Worm (Caenorhabditis elegans) whole organism, late embryonic: ENCODE data around the gene H41C03.2.

Source experiments
- C08G9.2 ChIP-seq: sonication (generic microtip); optimal IDR thresholded peaks from 2 replicates; lab custom pipeline; 2016; ENCODE audit warnings: mild to moderate bottlenecking, missing genetic modification characterization, moderate library complexity, missing compliant biosample characterization
- K02D7.2 ChIP-seq: sonication (generic microtip); optimal IDR thresholded peaks from 2 replicates; lab custom pipeline; 2017; ENCODE audit warnings: mild to moderate bottlenecking, missing genetic modification characterization, missing compliant biosample characterization
- K09A11.1 ChIP-seq: sonication (generic microtip); optimal IDR thresholded peaks from 2 replicates; lab custom pipeline; 2017; ENCODE audit warnings: antibody characterized with exemption, mild to moderate bottlenecking, missing genetic modification characterization, missing compliant biosample characterization; ENCODE audit not compliant: insufficient read depth
- T23F11.4 ChIP-seq: fragments of 200-800 bp; sonication (Bioruptor generic); optimal IDR thresholded peaks from 2 replicates; lab custom pipeline; 2018; ENCODE audit warnings: mild to moderate bottlenecking, missing genetic modification characterization, missing compliant biosample characterization
- Y22D7AL.16 ChIP-seq: sonication (generic microtip); optimal IDR thresholded peaks from 2 replicates; lab custom pipeline; 2016; ENCODE audit warnings: missing genetic modification characterization, missing compliant biosample characterization
- ahr-1 ChIP-seq: sonication (generic microtip); optimal IDR thresholded peaks from 2 replicates; lab custom pipeline; 2016; ENCODE audit warnings: missing genetic modification characterization, missing compliant biosample characterization
- ama-1 ChIP-seq: fragments of 150-350 bp; optimal IDR thresholded peaks from 2 replicates; lab custom pipeline; 2014
- ceh-14 ChIP-seq: sonication (generic microtip); optimal IDR thresholded peaks from 2 replicates; lab custom pipeline; 2016; ENCODE audit warnings: missing genotype, missing genetic modification characterization, missing compliant biosample characterization
- ceh-18 ChIP-seq: sonication (generic microtip); optimal IDR thresholded peaks from 2 replicates; lab custom pipeline; 2016; ENCODE audit warnings: missing genetic modification characterization, missing compliant biosample characterization
- ceh-24 ChIP-seq: sonication (generic microtip); optimal IDR thresholded peaks from 2 replicates; lab custom pipeline; 2016; ENCODE audit warnings: mild to moderate bottlenecking, missing genetic modification characterization, missing compliant biosample characterization
- ceh-30 ChIP-seq: fragments of 150-350 bp; optimal IDR thresholded peaks from 2 replicates; lab custom pipeline; 2014; ENCODE audit warnings: missing biosample characterization, missing genetic modification characterization
- ceh-9 ChIP-seq: sonication (generic microtip); optimal IDR thresholded peaks from 2 replicates; lab custom pipeline; 2016; ENCODE audit warnings: mild to moderate bottlenecking, missing genetic modification characterization, inconsistent platforms, missing compliant biosample characterization
- dve-1 ChIP-seq: sonication (generic microtip); optimal IDR thresholded peaks from 2 replicates; lab custom pipeline; 2017; ENCODE audit warnings: antibody characterized with exemption, mild to moderate bottlenecking, missing genetic modification characterization, missing compliant biosample characterization
- elt-4 ChIP-seq: sonication (generic microtip); optimal IDR thresholded peaks from 2 replicates; lab custom pipeline; 2016; ENCODE audit warnings: missing genetic modification characterization, missing compliant biosample characterization
- ets-4 ChIP-seq: sonication (generic microtip); optimal IDR thresholded peaks from 2 replicates; lab custom pipeline; 2016; ENCODE audit warnings: missing genetic modification characterization, missing compliant biosample characterization
- eyg-1 ChIP-seq: sonication (generic microtip); optimal IDR thresholded peaks from 2 replicates; lab custom pipeline; 2016; ENCODE audit warnings: missing genotype, missing genetic modification characterization, missing compliant biosample characterization
- fax-1 ChIP-seq: sonication (generic microtip); optimal IDR thresholded peaks from 2 replicates; lab custom pipeline; 2016; ENCODE audit warnings: missing genotype, missing genetic modification characterization, missing compliant biosample characterization
- fkh-10 ChIP-seq: fragments of 150-350 bp; optimal IDR thresholded peaks from 2 replicates; lab custom pipeline; 2014; ENCODE audit warnings: missing biosample characterization, missing genetic modification reagents, missing genetic modification characterization
- fkh-6 ChIP-seq: sonication (generic microtip); optimal IDR thresholded peaks from 2 replicates; lab custom pipeline; 2016; ENCODE audit warnings: missing genetic modification characterization, missing compliant biosample characterization
- gmeb-2 ChIP-seq: sonication (generic microtip); optimal IDR thresholded peaks from 2 replicates; lab custom pipeline; 2016; ENCODE audit warnings: missing genetic modification characterization, inconsistent platforms, missing compliant biosample characterization
- hlh-15 ChIP-seq: sonication (generic microtip); optimal IDR thresholded peaks from 2 replicates; lab custom pipeline; 2016; ENCODE audit warnings: missing genetic modification characterization, missing compliant biosample characterization
- hlh-30 ChIP-seq: sonication (generic microtip); optimal IDR thresholded peaks from 2 replicates; lab custom pipeline; 2017; ENCODE audit warnings: antibody characterized with exemption, missing genetic modification characterization, missing compliant biosample characterization; ENCODE audit not compliant: insufficient read depth
- madf-2 ChIP-seq: sonication (generic microtip); optimal IDR thresholded peaks from 2 replicates; lab custom pipeline; 2017; ENCODE audit warnings: missing genetic modification characterization, missing compliant biosample characterization
- mec-3 ChIP-seq: sonication (generic microtip); optimal IDR thresholded peaks from 2 replicates; lab custom pipeline; 2016; ENCODE audit warnings: borderline replicate concordance, missing genetic modification characterization, missing compliant biosample characterization
- nfya-1 ChIP-seq: sonication (generic microtip); optimal IDR thresholded peaks from 2 replicates; lab custom pipeline; 2017; ENCODE audit warnings: missing genetic modification characterization, mild to moderate bottlenecking, missing compliant biosample characterization, antibody characterized with exemption, moderate library complexity
- nhr-11 ChIP-seq: fragments of 150-350 bp; optimal IDR thresholded peaks from 2 replicates; lab custom pipeline; 2014; ENCODE audit warnings: missing biosample characterization, missing genetic modification characterization
- nhr-232 ChIP-seq: sonication (generic microtip); optimal IDR thresholded peaks from 2 replicates; lab custom pipeline; 2016; ENCODE audit warnings: missing genetic modification characterization, missing compliant biosample characterization
- odd-2 ChIP-seq: sonication (generic microtip); optimal IDR thresholded peaks from 2 replicates; lab custom pipeline; 2017; ENCODE audit warnings: antibody characterized with exemption, mild to moderate bottlenecking, missing genetic modification characterization, missing compliant biosample characterization
- pax-1 ChIP-seq: fragments of 150-350 bp; optimal IDR thresholded peaks from 2 replicates; lab custom pipeline; 2014; ENCODE audit warnings: missing biosample characterization, missing genetic modification characterization
- pha-4 ChIP-seq: fragments of 150-350 bp; optimal IDR thresholded peaks from 2 replicates; lab custom pipeline; 2018; ENCODE audit warnings: missing biosample characterization, missing genetic modification reagents, missing genetic modification characterization
- pqm-1 ChIP-seq: sonication (generic microtip); optimal IDR thresholded peaks from 2 replicates; lab custom pipeline; 2016; ENCODE audit warnings: missing genetic modification characterization, missing compliant biosample characterization
- sox-2 ChIP-seq: fragments of 200-800 bp; sonication (Bioruptor generic); IDR thresholded peaks from 2 replicates; pipeline ENCODE4 v1.3.6; 2022; ENCODE audit warnings: missing genetic modification reagents, missing genetic modification characterization, missing compliant biosample characterization
- tbx-7 ChIP-seq: sonication (generic microtip); optimal IDR thresholded peaks from 2 replicates; lab custom pipeline; 2016; ENCODE audit warnings: missing genotype, missing genetic modification characterization, missing compliant biosample characterization
- ttx-3 ChIP-seq: sonication (generic microtip); optimal IDR thresholded peaks from 2 replicates; lab custom pipeline; 2016; ENCODE audit warnings: missing genetic modification reagents, missing genetic modification characterization, missing compliant biosample characterization
- unc-3 ChIP-seq, 2 experiments: fragments of 200-800 bp in 1 of 2; sonication (Bioruptor generic) in 1 of 2; sonication (generic microtip) in 1 of 2; conservative IDR thresholded peaks in 1 of 2; optimal IDR thresholded peaks in 1 of 2; 2 replicates each; pipeline versions ENCODE4 v1.3.6 to Lab custom; 2016 to 2022; ENCODE audit warnings: missing compliant biosample characterization in 2 of 2, missing genetic modification characterization in 2 of 2, missing genetic modification reagents in 1 of 2
- unc-42 ChIP-seq: sonication (generic microtip); optimal IDR thresholded peaks from 2 replicates; lab custom pipeline; 2016; ENCODE audit warnings: missing genotype, missing genetic modification characterization, missing compliant biosample characterization
- zip-5 ChIP-seq: sonication (generic microtip); optimal IDR thresholded peaks from 2 replicates; lab custom pipeline; 2016; ENCODE audit warnings: missing genetic modification characterization, missing compliant biosample characterization

The H41C03.2 gene

DNA sequence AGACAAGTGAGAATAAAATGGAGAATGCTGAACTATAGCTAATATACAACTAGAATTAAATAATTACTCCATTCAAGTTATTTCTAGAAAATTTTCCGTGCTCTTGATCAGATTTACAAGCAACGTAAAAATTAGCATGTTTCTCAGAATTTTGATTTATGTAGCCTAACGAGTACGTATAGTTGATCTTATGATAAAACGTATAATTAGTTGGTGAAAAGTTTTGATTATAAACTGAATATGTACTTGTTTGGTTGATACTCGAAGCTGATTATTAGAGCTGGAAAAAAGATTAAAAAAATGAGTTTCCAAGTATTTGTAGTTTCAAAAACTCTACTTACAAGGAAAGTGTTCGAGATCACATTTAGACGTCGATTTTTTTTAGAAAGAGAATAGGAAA lies 44.6 kb upstream of the H41C03.2 start:
- TF ChIP-seq eyg-1 (tag; lab: Kevin White, UChicago): no peak
- TF ChIP-seq ceh-24 (tag; lab: Kevin White, UChicago): no peak
- TF ChIP-seq ama-1 (lab: Kevin White, UChicago): no peak
- TF ChIP-seq pha-4: no peak
- TF ChIP-seq Y22D7AL.16 (tag; lab: Kevin White, UChicago): no peak

DNA sequence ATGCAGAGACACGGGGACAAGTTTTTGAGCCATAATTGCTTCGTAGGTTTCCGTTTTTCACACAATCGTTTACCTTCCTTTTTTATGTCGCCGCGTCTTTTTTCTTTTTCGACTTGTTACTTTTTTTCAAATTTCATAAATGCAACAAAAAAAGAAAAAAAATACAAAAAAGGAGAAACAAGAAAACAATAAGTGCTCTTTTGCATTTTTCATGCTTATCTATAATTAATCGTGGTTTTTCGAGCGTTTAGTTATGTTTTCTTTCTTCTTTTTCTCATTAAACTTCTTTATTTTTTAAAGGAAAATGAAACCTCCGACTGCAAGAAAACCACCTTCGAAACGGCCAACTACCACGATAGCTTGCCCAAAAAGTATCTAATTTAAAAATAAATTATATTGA lies 44.0 kb upstream of the H41C03.2 start, which contains the start of gene F59G1.4:
F59G1.4 (plus strand) TSS at position 301 of the 400 bp plus-strand sequence.
- no peak for TF ChIP-seq eyg-1 (tag; lab: Kevin White, UChicago)
- TF ChIP-seq madf-2 (tag; lab: Kevin White, UChicago): no peak
- no peak for TF ChIP-seq nhr-11 (tag; lab: Kevin White, UChicago)
- no peak for TF ChIP-seq ttx-3 (tag; lab: Kevin White, UChicago)
- no peak for TF ChIP-seq elt-4 (tag; lab: Kevin White, UChicago)
- TF ChIP-seq T23F11.4 (GFP tag; lab: Kevin White, UChicago): no peak
- TF ChIP-seq fkh-10 (GFP tag; lab: Kevin White, UChicago): no peak
- TF ChIP-seq, all 69 proteins: peak for 0

DNA sequence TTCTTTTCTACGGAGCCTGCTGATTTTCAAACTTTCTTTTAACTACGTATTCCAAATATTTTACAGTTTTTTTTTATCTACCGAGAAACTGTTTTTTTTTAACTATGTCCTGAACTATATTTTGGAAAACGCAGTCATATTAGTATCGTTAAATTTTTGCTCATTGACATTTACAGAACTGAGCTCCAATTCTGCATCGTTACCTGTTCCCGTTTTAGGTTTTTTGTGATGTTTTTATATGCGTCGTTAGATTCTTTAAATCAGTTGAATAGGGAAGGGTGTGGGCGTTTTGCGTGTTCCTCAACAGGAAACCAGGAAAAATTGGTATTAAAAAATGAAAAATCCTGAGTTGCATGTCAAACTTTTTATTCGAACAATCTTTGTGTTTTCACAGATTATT lies 40.9 kb upstream of the H41C03.2 start:
- TF ChIP-seq gmeb-2 (tag; lab: Kevin White, UChicago) (no peak), ceh-18 (tag; lab: Kevin White, UChicago) (no peak), ceh-24 (tag; lab: Kevin White, UChicago) (no peak), odd-2 (tag; lab: Kevin White, UChicago) (no peak), mec-3 (tag; lab: Kevin White, UChicago) (no peak), ceh-9 (tag; lab: Kevin White, UChicago) (no peak), sox-2 (no peak), pha-4 (no peak), ahr-1 (tag; lab: Kevin White, UChicago) (no peak), zip-5 (no peak), dve-1 (no peak)

ce11 chrII:5889417-5890139 lies 37.7 kb upstream of the H41C03.2 start:
- TF ChIP-seq fax-1 (tag; lab: Kevin White, UChicago): no peak
- no peak for TF ChIP-seq fkh-10 (GFP tag; lab: Kevin White, UChicago)
- TF ChIP-seq ceh-14 (tag; lab: Kevin White, UChicago): no peak
- TF ChIP-seq nhr-232: no peak
- no peak for TF ChIP-seq pax-1 (tag; lab: Kevin White, UChicago)
- no peak for TF ChIP-seq C08G9.2 (tag; lab: Kevin White, UChicago)
- TF ChIP-seq nhr-11 (tag; lab: Kevin White, UChicago): no peak
- no peak for TF ChIP-seq ama-1 (lab: Kevin White, UChicago)
- TF ChIP-seq hlh-30 (tag; lab: Kevin White, UChicago): no peak
- no peak for TF ChIP-seq ets-4 (tag; lab: Kevin White, UChicago)
- TF ChIP-seq ceh-18 (tag; lab: Kevin White, UChicago): no peak

DNA sequence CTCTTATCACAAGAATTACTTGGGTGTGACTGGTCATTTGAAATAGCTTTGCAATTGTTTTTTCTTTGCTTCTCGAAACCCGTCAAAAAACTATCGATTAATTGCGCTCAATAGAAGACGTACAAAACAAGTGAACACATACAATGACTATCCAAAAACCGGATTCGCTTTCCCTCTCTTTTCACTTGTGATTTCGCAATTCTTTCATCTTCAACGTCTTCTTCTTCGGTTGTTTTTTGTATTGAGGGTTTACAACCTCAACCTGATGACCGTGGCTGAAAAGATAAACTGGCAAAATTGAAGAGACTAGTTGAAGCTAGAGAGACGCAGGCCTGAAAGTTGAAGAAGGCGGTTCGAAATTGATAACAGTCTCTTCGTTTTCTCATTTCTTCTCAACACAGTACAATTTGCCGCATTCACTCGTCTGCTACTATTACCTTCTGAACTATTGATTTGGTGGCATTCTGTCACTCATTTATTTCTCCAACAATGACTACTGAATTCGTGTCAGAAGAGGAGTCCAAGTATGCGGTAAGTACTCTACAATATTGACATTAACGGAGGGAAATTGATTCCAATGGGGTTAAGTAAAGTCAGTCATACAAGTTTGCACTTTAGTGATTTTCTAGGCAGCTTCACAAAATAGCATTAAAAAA lies 34.2 kb upstream of the H41C03.2 start:
- TF ChIP-seq K09A11.1 (tag; lab: Kevin White, UChicago): no peak
- no peak for TF ChIP-seq pax-1 (tag; lab: Kevin White, UChicago)
- no peak for TF ChIP-seq fkh-10 (GFP tag; lab: Kevin White, UChicago)
- no peak for TF ChIP-seq fkh-6 (tag; lab: Kevin White, UChicago)
- TF ChIP-seq ceh-18 (tag; lab: Kevin White, UChicago): no peak
- no peak for TF ChIP-seq pqm-1 (tag; lab: Kevin White, UChicago)
- TF ChIP-seq unc-42 (tag; lab: Kevin White, UChicago): no peak
- no peak for TF ChIP-seq tbx-7 (tag; lab: Kevin White, UChicago)
- no peak for TF ChIP-seq ahr-1 (tag; lab: Kevin White, UChicago)
- TF ChIP-seq hlh-15: no peak
- no peak for TF ChIP-seq madf-2 (tag; lab: Kevin White, UChicago)
- TF ChIP-seq nfya-1: no peak
- TF ChIP-seq unc-3 (GFP tag; conservative IDR thresholded peaks at IDR 0.05; lab: Robert Waterston, UW): no peak
- no peak for TF ChIP-seq unc-3 (tag; optimal IDR thresholded peaks at IDR 0.05; lab: Kevin White, UChicago)
- TF ChIP-seq K02D7.2 (tag; lab: Kevin White, UChicago): no peak
- TF ChIP-seq ceh-30 (tag; lab: Kevin White, UChicago): no peak
